Worm (Caenorhabditis elegans): Measurements from ENCODE around the gene kvs-4.

kvs-4 gene

ce11 chrIII:11046549-11046948 lies 34.2 kb downstream of the kvs-4 start (continued):
- TF ChIP-seq nhr-6 (tag; optimal IDR thresholded peaks at IDR 0.05) (no peak), nhr-28 (tag; optimal IDR thresholded peaks at IDR 0.05) (peak; percentile 76), dmd-8 (GFP tag; IDR thresholded peaks at IDR 0.05) (no peak), dpl-1 (GFP tag; optimal IDR thresholded peaks at IDR 0.05) (no peak), hlh-11 (tag; optimal IDR thresholded peaks at IDR 0.05) (peak; percentile 43), hif-1 (tag; optimal IDR thresholded peaks at IDR 0.05) (no peak)

- peak; percentile 11 to 67 for TF ChIP-seq mdl-1 (tag; optimal IDR thresholded peaks at IDR 0.05)
- TF ChIP-seq ceh-82 (tag; optimal IDR thresholded peaks at IDR 0.05), result no peak
- TF ChIP-seq nhr-41 (GFP tag; IDR thresholded peaks at IDR 0.05), result no peak
- peak; percentile 73 for TF ChIP-seq hlh-11 (tag; optimal IDR thresholded peaks at IDR 0.05)
- TF ChIP-seq lir-3 (tag; optimal IDR thresholded peaks at IDR 0.05), result no peak
- TF ChIP-seq duxl-1 (tag; optimal IDR thresholded peaks at IDR 0.05; ENCODE audit: poor library complexity), result no peak
- 0 out of 2 replicates have a peak, but pooled peaks have one; percentile 4 for TF ChIP-seq egl-43 (GFP tag; IDR thresholded peaks at IDR 0.05)
- no peak for TF ChIP-seq sdz-12 (GFP tag; optimal IDR thresholded peaks at IDR 0.05)
- TF ChIP-seq nhr-42 (GFP tag; IDR thresholded peaks at IDR 0.05), result no peak
- TF ChIP-seq nhr-28 (tag; optimal IDR thresholded peaks at IDR 0.05), result peak; percentile 96
- no peak for TF ChIP-seq unc-39 (tag; optimal IDR thresholded peaks at IDR 0.05)
- no peak for TF ChIP-seq ZK337.2 (GFP tag; IDR thresholded peaks at IDR 0.05)
- TF ChIP-seq mes-2 (tag; optimal IDR thresholded peaks at IDR 0.05; ENCODE audit: poor library complexity, severe bottlenecking), result peak; percentile 50
- TF ChIP-seq F10B5.3 (tag; optimal IDR thresholded peaks at IDR 0.05), result no peak
- TF ChIP-seq lsy-2 (tag; optimal IDR thresholded peaks at IDR 0.05), result peak in 1 of 2 experiments; percentile 15
- TF ChIP-seq F49E8.2 (tag; optimal IDR thresholded peaks at IDR 0.05; ENCODE audit: borderline replicate concordance), result no peak
- no peak for TF ChIP-seq egl-27 (tag; optimal IDR thresholded peaks at IDR 0.05)
- no peak for TF ChIP-seq vab-7 (GFP tag; IDR thresholded peaks at IDR 0.05)
- no peak for TF ChIP-seq ceh-44 (GFP tag; IDR thresholded peaks at IDR 0.05)
- peak in 1 of 2 experiments; percentile 19 for TF ChIP-seq hif-1 (tag; optimal IDR thresholded peaks at IDR 0.05)
- no peak for TF ChIP-seq D1046.2 (GFP tag; IDR thresholded peaks at IDR 0.05)
- TF ChIP-seq spr-1 (tag; optimal IDR thresholded peaks at IDR 0.05), result no peak
- TF ChIP-seq php-3 (GFP tag; IDR thresholded peaks at IDR 0.05), result no peak
- TF ChIP-seq saeg-2 (GFP tag; IDR thresholded peaks at IDR 0.05), result no peak
- 0 out of 2 replicates have a peak, but pooled peaks have one; percentile 23 for TF ChIP-seq dmd-6 (GFP tag; IDR thresholded peaks at IDR 0.05)
- TF ChIP-seq jun-1 (tag; optimal IDR thresholded peaks at IDR 0.05), result peak; percentile 63
- TF ChIP-seq pha-4 (GFP tag; IDR thresholded peaks at IDR 0.05), result 0 out of 2 replicates have a peak, but pooled peaks have one; percentile 23
- TF ChIP-seq pha-4 (tag; optimal IDR thresholded peaks at IDR 0.05), result peak; percentile 50
- TF ChIP-seq mdt-29 (GFP tag; IDR thresholded peaks at IDR 0.05), result no peak
- TF ChIP-seq unc-62 (GFP tag; optimal IDR thresholded peaks at IDR 0.05 in 1 of 2), result peak in 1 of 2 experiments; percentile 78
- TF ChIP-seq unc-62 (tag; optimal IDR thresholded peaks at IDR 0.05), result no peak
- peak; percentile 97 for TF ChIP-seq aha-1 (tag)
- no peak for TF ChIP-seq lim-7 (GFP tag; IDR thresholded peaks at IDR 0.05)
- no peak for TF ChIP-seq Y5F2A.4 (GFP tag; optimal IDR thresholded peaks at IDR 0.05)
- no peak for TF ChIP-seq F37D6.2 (tag; optimal IDR thresholded peaks at IDR 0.05)
- no peak for TF ChIP-seq ces-1 (GFP tag; optimal IDR thresholded peaks at IDR 0.05)
- peak; percentile 22 for TF ChIP-seq mep-1 (tag; optimal IDR thresholded peaks at IDR 0.05)
- no peak for TF ChIP-seq lin-1 (GFP tag; IDR thresholded peaks at IDR 0.05)
- no peak for TF ChIP-seq snpc-1.2 (GFP tag; IDR thresholded peaks at IDR 0.05)
- TF ChIP-seq rbr-2 (tag; optimal IDR thresholded peaks at IDR 0.05), result peak; percentile 20
- TF ChIP-seq ama-1 (optimal IDR thresholded peaks at IDR 0.05), result no peak
- no peak for TF ChIP-seq madf-9 (GFP tag; conservative IDR thresholded peaks at IDR 0.05)
- TF ChIP-seq hlh-30 (tag; optimal IDR thresholded peaks at IDR 0.05; ENCODE audit: insufficient read depth), result peak; percentile 16
- TF ChIP-seq ctbp-1 (GFP tag; IDR thresholded peaks at IDR 0.05), result no peak
- peak; percentile 55 for TF ChIP-seq nhr-77 (tag; optimal IDR thresholded peaks at IDR 0.05)
- TF ChIP-seq dpl-1 (GFP tag; optimal IDR thresholded peaks at IDR 0.05), result no peak
- no peak for TF ChIP-seq spr-3 (GFP tag; optimal IDR thresholded peaks at IDR 0.05)
These were observed 38.3 kb downstream of the kvs-4 start for ce11 chrIII:11050658-11051118.
